Worm (Caenorhabditis elegans) whole organism, L3 larva: Measurements from ENCODE around the gene T20B3.1.

ENCODE experiments used
- ZK546.5 ChIP-seq: sonication (generic microtip); optimal IDR thresholded peaks from 2 replicates; lab custom pipeline; 2017; ENCODE audit warnings: missing biosample characterization, missing genetic modification characterization
- daf-12 ChIP-seq: fragments of 150-350 bp; optimal IDR thresholded peaks from 2 replicates; lab custom pipeline; 2014; ENCODE audit warnings: missing biosample characterization, missing genetic modification reagents, missing genetic modification characterization
- elt-2 ChIP-seq: sonication (generic microtip); optimal IDR thresholded peaks from 2 replicates; lab custom pipeline; 2016; ENCODE audit warnings: missing genetic modification reagents, mild to moderate bottlenecking, missing genetic modification characterization, missing compliant biosample characterization
- elt-3 ChIP-seq, 3 experiments: fragments of 150-350 bp in 1 of 3; sonication (generic microtip) in 2 of 3; optimal IDR thresholded peaks; 2 replicates in 2 of 3; 4 replicates in 1 of 3; lab custom pipeline; 2014 to 2017; ENCODE audit warnings: missing biosample characterization in 3 of 3, missing genetic modification characterization in 3 of 3
- nhr-23 ChIP-seq: fragments of 150-350 bp; optimal IDR thresholded peaks from 2 replicates; lab custom pipeline; 2014; ENCODE audit warnings: missing biosample characterization, missing genetic modification reagents, missing genetic modification characterization
- unc-62 ChIP-seq: fragments of 150-350 bp; sonication (generic microtip); optimal IDR thresholded peaks from 4 replicates; lab custom pipeline; 2014; ENCODE audit warnings: missing biosample characterization, missing genetic modification reagents, missing genetic modification characterization

ce11 chrV:16808168-16808567 is 7.2 kb upstream of the T20B3.1 start:
- TF ChIP-seq unc-62 (no peak), daf-12 (tag; lab: Kevin White, UChicago) (no peak), ZK546.5 (tag; lab: Kevin White, UChicago) (no peak), nhr-23 (no peak), elt-3 (tag; optimal IDR thresholded peaks at IDR 0.05; lab: Kevin White, UChicago) (no peak), elt-2 (tag; lab: Kevin White, UChicago) (no peak)
